Fruit fly (Drosophila melanogaster): ENCODE results near the gene CG31955.

The CG31955 gene

dm6 chr2L:3712949-3713416, at the start of gene CG31955, which contains the start of gene CG2818 (continued):
- TF ChIP-seq amos (GFP tag; IDR thresholded peaks at IDR 0.05; ENCODE audit: partially characterized antibody) (peak; percentile 65), gsb-n (tag; optimal IDR thresholded peaks at IDR 0.05) (no peak), CG10979 (tag; optimal IDR thresholded peaks at IDR 0.05) (no peak), danr (GFP tag; IDR thresholded peaks at IDR 0.05) (no peak), tgo (GFP tag; IDR thresholded peaks at IDR 0.05) (no peak), CG11723 (GFP tag; optimal IDR thresholded peaks at IDR 0.05) (peak; percentile 1), gt (GFP tag; IDR thresholded peaks at IDR 0.05) (no peak), CG17328 (GFP tag; IDR thresholded peaks at IDR 0.05) (no peak), CG14667 (GFP tag; IDR thresholded peaks at IDR 0.05) (no peak), Lpt (GFP tag; optimal IDR thresholded peaks at IDR 0.05) (no peak), CG34422 (GFP tag; IDR thresholded peaks at IDR 0.05) (no peak), CG17361 (GFP tag; IDR thresholded peaks at IDR 0.05) (peak; percentile 38; the same call in 1 of the 3 replicates), pum (GFP tag; optimal IDR thresholded peaks at IDR 0.05) (no peak), dysf (GFP tag; IDR thresholded peaks at IDR 0.05) (no peak), CG4617 (GFP tag; optimal IDR thresholded peaks at IDR 0.05; ENCODE audit: borderline replicate concordance) (peak; percentile 37), Jarid2 (GFP tag; optimal IDR thresholded peaks at IDR 0.05) (no peak), sob (GFP tag; IDR thresholded peaks at IDR 0.05) (no peak), zfh1 (GFP tag; IDR thresholded peaks at IDR 0.05) (no peak), nau (GFP tag; optimal IDR thresholded peaks at IDR 0.05) (no peak), Opbp (GFP tag; IDR thresholded peaks at IDR 0.05; ENCODE audit: partially characterized antibody) (peak; percentile 64; the same call in 1 of the 3 replicates), ken (GFP tag; IDR thresholded peaks at IDR 0.05) (no peak), nmo (GFP tag; optimal IDR thresholded peaks at IDR 0.05) (peak; percentile 32), CG10274 (GFP tag; optimal IDR thresholded peaks at IDR 0.05) (no peak), tap (tag; optimal IDR thresholded peaks at IDR 0.05) (no peak), Hmx (GFP tag; optimal IDR thresholded peaks at IDR 0.05) (no peak), gsb (GFP tag; IDR thresholded peaks at IDR 0.05) (no peak), ATbp (GFP tag; optimal IDR thresholded peaks at IDR 0.05) (no peak), CG8478 (optimal IDR thresholded peaks at IDR 0.05) (no peak), sisA (GFP tag; IDR thresholded peaks at IDR 0.05) (no peak), phol (tag; optimal IDR thresholded peaks at IDR 0.05) (peak; percentile 73), Nf-YC (tag; optimal IDR thresholded peaks at IDR 0.05) (no peak), CG7963 (GFP tag; IDR thresholded peaks at IDR 0.05; ENCODE audit: partially characterized antibody) (no peak), run (tag; optimal IDR thresholded peaks at IDR 0.05) (no peak), CG12769 (tag; optimal IDR thresholded peaks at IDR 0.05) (peak; percentile 36), CG13123 (GFP tag; optimal IDR thresholded peaks at IDR 0.05) (no peak), h (optimal IDR thresholded peaks at IDR 0.05) (no peak), Sin3A (optimal IDR thresholded peaks at IDR 0.05) (peak; percentile 38), dati (GFP tag; IDR thresholded peaks at IDR 0.05) (no peak), cato (GFP tag; optimal IDR thresholded peaks at IDR 0.05; ENCODE audit: borderline replicate concordance) (no peak), stc (GFP tag; IDR thresholded peaks at IDR 0.05) (no peak), sens (GFP tag) (peak; percentile 63), Dbx (GFP tag; IDR thresholded peaks at IDR 0.05) (no peak), gro (GFP tag; optimal IDR thresholded peaks at IDR 0.05) (no peak), gcm2 (GFP tag; optimal IDR thresholded peaks at IDR 0.05) (no peak), Six4 (GFP tag; optimal IDR thresholded peaks at IDR 0.05) (no peak), CG32767 (GFP tag; IDR thresholded peaks at IDR 0.05) (no peak), CG4854 (GFP tag; optimal IDR thresholded peaks at IDR 0.05) (peak; percentile 82), D (optimal IDR thresholded peaks at IDR 0.05) (no peak), D (GFP tag; optimal IDR thresholded peaks at IDR 0.05) (no peak), CG18599 (GFP tag; optimal IDR thresholded peaks at IDR 0.05) (no peak), CG6175 (GFP tag; IDR thresholded peaks at IDR 0.05) (no peak), grau (tag; optimal IDR thresholded peaks at IDR 0.05) (peak; percentile 18), wor (GFP tag; IDR thresholded peaks at IDR 0.05) (no peak), bowl (GFP tag; IDR thresholded peaks at IDR 0.05) (no peak)

All from whole organism, embryonic.